Worm (Caenorhabditis elegans) whole organism, L4/young adult: ENCODE measurements around the gene R11E3.2.

ENCODE experiments used
- W03F9.2 ChIP-seq: fragments of 150-350 bp; optimal IDR thresholded peaks from 2 replicates; lab custom pipeline; 2014; ENCODE audit warnings: missing biosample characterization, missing genetic modification characterization
- dao-5 ChIP-seq: sonication (generic microtip); optimal IDR thresholded peaks from 2 replicates; lab custom pipeline; 2016; ENCODE audit warnings: missing genotype, missing genetic modification characterization, moderate library complexity, missing compliant biosample characterization
- him-1 ChIP-seq: sonication (generic microtip); optimal IDR thresholded peaks from 2 replicates; lab custom pipeline; 2016; ENCODE audit warnings: missing genotype, missing genetic modification reagents, missing genetic modification characterization, missing compliant biosample characterization

R11E3.2 gene

DNA sequence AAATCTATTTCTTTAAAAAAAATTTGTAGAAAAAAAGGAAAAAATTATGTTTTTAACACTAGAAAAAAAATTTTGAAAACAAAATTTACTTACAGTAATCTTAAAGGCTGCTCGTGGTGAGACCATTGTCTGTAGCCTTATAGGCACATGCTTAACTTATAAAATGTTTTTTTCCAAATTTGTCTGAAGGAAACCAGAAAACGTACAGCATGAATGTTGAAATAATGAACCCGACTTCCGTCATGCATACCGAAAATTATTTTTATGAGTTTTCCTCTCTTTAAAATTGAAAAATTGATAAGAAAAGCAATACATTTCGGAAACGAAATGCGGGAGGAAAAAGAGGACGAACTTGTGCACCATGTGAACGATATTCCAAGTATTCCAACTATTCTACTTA is at the start of gene R11E3.2:
R11E3.2 (plus strand) TSS at position 301 of the 400 bp plus-strand sequence.
- no peak for TF ChIP-seq dao-5 (tag; lab: Kevin White, UChicago)
- TF ChIP-seq him-1 (tag; lab: Kevin White, UChicago): no peak
- no peak for TF ChIP-seq W03F9.2 (tag; lab: Kevin White, UChicago)

DNA sequence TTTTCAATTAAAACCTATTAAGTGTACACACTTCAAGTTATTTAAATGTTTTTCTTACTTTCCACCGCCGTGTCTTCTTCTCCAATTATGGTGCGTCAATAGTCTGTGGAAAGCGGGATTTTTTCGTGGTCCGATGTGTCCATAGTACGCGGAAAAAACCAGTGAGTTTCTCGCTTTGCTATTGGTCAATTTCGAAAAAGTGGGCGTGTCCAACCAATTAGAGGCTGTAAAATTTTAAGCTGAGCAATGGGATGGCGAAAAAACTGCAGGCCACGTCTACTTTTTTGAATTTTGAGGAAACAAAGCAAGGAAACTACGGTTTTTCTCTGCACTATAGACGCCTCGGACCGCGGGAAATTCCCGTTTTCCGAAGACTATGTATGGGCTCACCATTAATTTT is 48.2 kb upstream of the R11E3.2 start:
- no peak for TF ChIP-seq W03F9.2 (tag; lab: Kevin White, UChicago)
- no peak for TF ChIP-seq him-1 (tag; lab: Kevin White, UChicago)
- no peak for TF ChIP-seq dao-5 (tag; lab: Kevin White, UChicago)

DNA sequence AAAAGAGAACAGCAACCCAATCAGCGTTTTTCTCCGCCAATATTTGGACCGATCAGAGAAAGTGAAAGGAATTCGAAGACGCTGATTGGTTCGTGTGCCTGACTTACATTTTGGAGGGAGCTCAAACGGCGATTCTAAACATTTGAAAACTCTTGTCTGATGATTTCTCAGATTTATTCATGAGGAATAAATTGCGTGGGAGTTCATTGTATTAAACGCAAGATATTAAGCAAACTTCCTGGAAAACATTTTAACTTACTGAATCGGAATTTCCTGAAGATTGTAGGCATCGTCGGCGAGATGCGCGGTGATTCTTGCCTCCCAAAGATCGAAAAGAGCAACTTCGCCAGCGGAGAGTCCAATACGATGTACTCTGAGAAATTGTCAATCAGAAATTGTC is 47.3 kb upstream of the R11E3.2 start, which contains the start of gene K08F11.1:
K08F11.1 (plus strand) TSS at position 301 of the 400 bp plus-strand sequence.
- TF ChIP-seq him-1 (tag; lab: Kevin White, UChicago) (no peak), dao-5 (tag; lab: Kevin White, UChicago) (no peak), W03F9.2 (tag; lab: Kevin White, UChicago) (no peak)

DNA sequence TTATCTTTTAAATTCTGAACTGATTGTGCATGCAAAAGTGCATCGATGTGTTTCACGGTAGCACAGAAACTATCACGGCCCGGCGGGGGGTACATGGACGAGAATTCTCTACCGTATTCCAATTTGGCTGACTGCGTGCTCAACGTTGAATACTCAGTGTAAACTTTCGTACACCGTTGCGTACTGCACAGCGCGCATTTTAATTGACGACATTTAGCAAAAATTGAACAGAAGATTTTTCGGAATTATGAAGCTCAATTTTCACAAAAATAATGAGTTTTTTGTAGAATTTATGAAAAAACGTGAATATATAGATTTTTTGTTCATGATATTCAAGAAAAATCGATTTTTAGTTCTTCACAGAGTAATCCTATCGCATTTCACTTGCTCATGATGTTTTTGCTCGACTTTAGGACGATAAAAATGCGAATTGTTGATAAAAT is 46.4 kb upstream of the R11E3.2 start:
- TF ChIP-seq him-1 (tag; lab: Kevin White, UChicago) (peak; percentile 88), dao-5 (tag; lab: Kevin White, UChicago) (peak; percentile 1)

DNA sequence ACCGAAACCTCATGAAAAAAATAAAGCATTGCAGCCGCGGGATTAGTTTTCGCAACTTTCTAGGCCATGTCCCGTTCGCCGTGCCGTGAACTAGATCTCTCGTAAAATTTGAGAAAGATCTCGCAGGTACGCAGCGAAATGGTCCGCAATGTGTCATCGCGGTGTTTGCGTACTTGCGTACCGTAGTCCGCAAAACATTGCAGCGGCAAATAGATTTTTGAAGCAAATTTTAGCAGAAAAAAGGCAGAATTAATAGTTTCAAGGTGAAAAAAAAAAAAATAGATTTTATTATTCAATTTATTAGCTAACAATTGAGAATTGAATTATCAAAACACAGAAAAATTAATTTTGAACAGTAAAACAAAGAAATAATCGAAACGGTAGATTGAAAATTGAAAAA is 44.0 kb upstream of the R11E3.2 start:
- peak; percentile 37 for TF ChIP-seq W03F9.2 (tag; lab: Kevin White, UChicago)
- peak; percentile 73 for TF ChIP-seq him-1 (tag; lab: Kevin White, UChicago)

DNA sequence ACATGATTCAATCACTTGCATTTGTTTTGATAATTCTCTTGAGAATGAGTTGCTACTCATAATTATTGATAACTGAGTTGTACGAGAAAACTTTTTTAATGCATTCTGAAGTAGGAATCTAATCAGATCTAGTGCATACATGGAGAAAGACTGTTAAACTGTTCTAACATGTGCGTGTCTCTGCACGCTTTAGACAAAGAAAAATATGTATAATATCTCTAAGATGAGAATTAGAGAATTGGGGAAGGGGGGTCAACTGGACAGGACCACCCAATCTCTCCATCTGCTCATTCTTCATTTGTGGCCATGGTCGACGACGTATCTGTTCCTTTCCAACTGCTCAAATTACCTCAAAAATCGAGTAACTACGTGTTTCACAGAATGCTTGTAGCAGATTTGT is 34.6 kb upstream of the R11E3.2 start, which contains the start of gene fbxb-78:
fbxb-78 (plus strand) TSS at position 301 of the 400 bp plus-strand sequence.
- no peak for TF ChIP-seq W03F9.2 (tag; lab: Kevin White, UChicago)
- no peak for TF ChIP-seq dao-5 (tag; lab: Kevin White, UChicago)
- no peak for TF ChIP-seq him-1 (tag; lab: Kevin White, UChicago)

DNA sequence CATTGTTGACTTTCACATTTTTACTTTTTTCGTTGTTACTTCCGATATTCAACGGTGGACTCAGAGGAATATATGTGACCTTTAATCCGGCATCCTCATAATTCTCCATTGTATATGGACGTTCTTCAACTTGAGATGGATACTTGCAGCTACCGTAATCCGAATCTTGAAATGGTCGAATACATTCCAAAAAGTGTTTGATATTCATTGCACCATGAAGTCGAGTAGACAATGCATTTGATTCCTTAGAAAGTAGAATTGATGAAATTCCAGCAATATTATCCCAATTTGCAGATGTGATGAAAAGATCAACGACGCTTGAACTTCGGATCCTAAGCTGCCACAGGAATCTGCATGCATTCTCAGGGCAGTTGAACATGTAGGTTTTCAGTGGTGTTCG is 29.4 kb upstream of the R11E3.2 start:
- no peak for TF ChIP-seq W03F9.2 (tag; lab: Kevin White, UChicago)
- TF ChIP-seq dao-5 (tag; lab: Kevin White, UChicago): no peak
- no peak for TF ChIP-seq him-1 (tag; lab: Kevin White, UChicago)

DNA sequence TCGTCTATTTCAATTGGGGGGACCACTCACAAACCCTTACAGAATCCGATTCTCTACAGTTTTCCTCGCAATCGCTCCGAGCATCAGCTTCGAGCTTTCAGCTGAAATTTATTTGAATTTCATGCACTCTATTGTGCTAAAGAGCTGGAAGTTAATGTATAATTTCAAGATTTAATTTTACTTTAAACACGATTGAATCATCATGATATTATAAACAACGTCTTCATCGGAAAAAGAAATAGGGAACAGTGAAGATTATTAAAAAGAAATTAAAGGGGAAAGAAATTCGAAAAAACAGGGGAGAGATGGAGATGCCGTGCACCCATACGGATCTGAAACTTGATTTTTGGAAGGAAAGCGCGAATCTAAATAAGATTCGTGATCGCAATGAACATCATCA is 27.7 kb upstream of the R11E3.2 start, which contains the start of gene hoe-1:
hoe-1 (minus strand) TSS at position 101 of the 400 bp plus-strand sequence.
- TF ChIP-seq him-1 (tag; lab: Kevin White, UChicago) (no peak), W03F9.2 (tag; lab: Kevin White, UChicago) (no peak), dao-5 (tag; lab: Kevin White, UChicago) (no peak)

DNA sequence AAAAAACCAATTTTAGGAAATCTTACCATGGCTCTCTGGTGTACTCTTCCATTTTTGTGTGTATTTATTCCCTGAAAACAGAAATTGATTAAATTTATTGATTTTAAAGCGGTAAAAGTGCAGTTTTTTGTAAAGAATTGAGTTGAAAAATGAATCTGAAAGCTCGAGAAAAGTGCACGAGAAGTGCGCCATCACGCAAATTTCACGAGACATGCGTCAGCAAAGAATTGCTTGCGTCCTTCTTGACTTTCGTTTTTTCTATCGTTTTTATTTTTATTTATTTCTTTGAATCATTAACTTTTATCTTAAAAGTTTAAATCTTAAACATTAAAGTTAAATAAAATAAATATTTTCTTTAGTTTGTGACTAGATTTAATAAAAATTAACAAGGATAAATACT is 26.5 kb upstream of the R11E3.2 start, which contains the start of gene timm-17B.1:
timm-17B.1 (minus strand) TSS at position 71 of the 400 bp plus-strand sequence.
- no peak for TF ChIP-seq dao-5 (tag; lab: Kevin White, UChicago)
- peak; percentile 10 for TF ChIP-seq him-1 (tag; lab: Kevin White, UChicago)
- peak; percentile 96 for TF ChIP-seq W03F9.2 (tag; lab: Kevin White, UChicago)

DNA sequence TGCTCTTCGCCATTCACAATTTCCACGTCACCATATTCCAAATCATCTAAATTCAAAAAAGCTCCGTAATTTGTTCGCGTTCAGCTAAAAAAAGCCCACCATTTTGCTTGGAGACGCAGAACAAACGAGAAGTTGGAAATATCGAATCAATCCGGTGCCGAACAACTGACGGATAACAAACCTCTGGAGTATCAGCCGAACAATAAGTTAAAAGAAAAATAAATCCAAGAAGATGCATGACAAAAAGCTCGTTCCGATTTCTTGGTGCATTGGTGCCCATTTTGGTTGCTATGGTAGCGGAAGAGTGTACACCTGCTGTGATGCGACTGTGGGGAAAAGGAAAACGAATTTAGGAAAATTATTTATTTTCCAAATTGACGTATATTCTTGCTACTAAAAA is 24.3 kb upstream of the R11E3.2 start, which contains the start of gene tctn-1:
tctn-1 (minus strand) TSS at position 280 of the 400 bp plus-strand sequence.
- TF ChIP-seq W03F9.2 (tag; lab: Kevin White, UChicago) (no peak), dao-5 (tag; lab: Kevin White, UChicago) (no peak), him-1 (tag; lab: Kevin White, UChicago) (no peak)

DNA sequence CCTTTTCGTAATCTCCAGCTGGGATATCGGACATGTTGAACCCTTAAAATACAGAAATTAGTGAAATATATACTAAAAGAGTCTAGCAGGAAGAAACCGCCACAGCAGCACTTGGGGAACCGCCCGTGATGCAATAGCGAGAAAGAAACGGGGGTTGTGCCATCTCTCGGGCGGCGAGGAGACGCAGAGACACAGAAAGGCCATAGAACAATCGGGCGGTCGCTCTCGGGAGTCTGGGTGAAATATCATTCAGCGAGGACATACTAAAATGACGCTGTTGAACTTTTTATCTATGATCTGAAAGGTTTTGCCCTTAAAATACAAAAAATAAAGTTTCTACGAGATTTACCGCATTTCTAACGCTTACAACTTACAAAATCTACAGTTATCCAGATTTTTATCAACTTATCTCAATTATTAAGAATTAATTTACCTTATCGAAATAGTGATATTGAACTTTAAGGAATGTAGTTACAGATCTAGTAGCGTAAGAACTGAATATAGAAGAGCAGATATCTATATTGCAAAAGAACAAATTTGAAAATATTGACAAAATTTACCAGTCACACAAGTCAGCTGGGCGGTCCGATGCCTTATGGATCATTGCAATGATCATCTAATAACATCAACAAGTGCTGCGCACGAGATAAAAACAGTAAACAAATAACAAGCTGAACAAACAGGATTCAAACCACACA is 23.3 kb upstream of the R11E3.2 start, which contains the start of gene cyc-2.1:
cyc-2.1 (minus strand) TSS at position 605 of the 698 bp plus-strand sequence.
- TF ChIP-seq dao-5 (tag; lab: Kevin White, UChicago): peak; percentile 17
- TF ChIP-seq him-1 (tag; lab: Kevin White, UChicago): no peak
- TF ChIP-seq W03F9.2 (tag; lab: Kevin White, UChicago): no peak

DNA sequence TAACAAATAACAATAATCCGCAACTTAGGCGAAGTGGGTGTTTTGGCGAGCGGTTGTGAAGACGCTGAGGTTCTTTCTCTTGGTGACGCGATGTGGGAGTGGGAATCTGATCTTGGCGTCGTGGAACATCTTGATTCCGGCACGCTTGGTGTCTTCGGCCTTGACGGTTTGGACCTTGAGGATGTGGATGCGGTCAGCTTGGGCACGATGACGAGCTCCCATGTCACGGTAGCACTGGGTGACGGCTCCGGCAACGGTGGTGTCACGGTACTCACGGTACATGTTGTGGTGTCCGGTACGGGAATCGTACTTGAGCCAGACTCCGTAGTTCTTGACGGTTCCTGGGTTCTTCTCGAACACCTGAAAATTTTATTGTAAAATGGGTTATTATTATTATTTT is 22.7 kb upstream of the R11E3.2 start:
- TF ChIP-seq dao-5 (tag; lab: Kevin White, UChicago): no peak
- TF ChIP-seq him-1 (tag; lab: Kevin White, UChicago): no peak
- no peak for TF ChIP-seq W03F9.2 (tag; lab: Kevin White, UChicago)

DNA sequence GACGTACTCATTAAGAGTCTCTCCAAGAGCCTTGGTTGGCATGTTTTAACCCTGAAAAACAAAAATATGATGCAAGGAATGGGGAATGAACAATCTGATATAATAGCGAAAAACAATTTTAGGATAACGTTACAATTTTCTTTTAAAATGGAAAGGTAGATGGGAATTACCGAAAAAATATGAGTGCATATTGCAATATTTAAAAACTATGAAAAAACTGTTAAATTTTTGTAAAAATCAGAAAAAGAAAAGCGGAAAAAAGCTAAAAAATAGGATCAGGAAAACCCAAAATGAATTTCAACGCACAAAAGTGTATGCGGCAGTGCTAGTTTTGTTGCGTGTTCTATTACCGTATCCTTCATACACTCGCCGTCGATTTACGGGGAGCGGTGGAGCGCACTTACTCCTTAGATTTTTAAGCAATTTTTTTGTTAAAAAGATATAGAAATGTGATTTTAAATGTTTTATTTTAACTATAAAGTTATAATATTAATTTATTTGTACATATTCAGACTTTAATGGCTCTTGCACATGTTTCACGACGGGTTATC is 22.1 kb upstream of the R11E3.2 start, which contains the start of the genes rpl-20 and Y17G9B.5:
rpl-20 (minus strand) TSS at position 51 of the 551 bp plus-strand sequence.
Y17G9B.5 (plus strand) TSS at position 513 of the 551 bp plus-strand sequence.
- TF ChIP-seq him-1 (tag; lab: Kevin White, UChicago) (peak; percentile 99), W03F9.2 (tag; lab: Kevin White, UChicago) (peak; percentile 99), dao-5 (tag; lab: Kevin White, UChicago) (peak; percentile 82)
